Worm (Caenorhabditis elegans) whole organism, L1 larva: ENCODE results near the gene cnnm-2.

Source experiments
- C04F5.9 ChIP-seq: sonication (generic microtip); optimal IDR thresholded peaks from 2 replicates; lab custom pipeline; 2016; ENCODE audit warnings: missing genetic modification characterization, missing compliant biosample characterization
- C34B4.2 ChIP-seq: sonication (generic microtip); optimal IDR thresholded peaks from 2 replicates; lab custom pipeline; 2017; ENCODE audit warnings: mild to moderate bottlenecking, missing genetic modification characterization, missing compliant biosample characterization
- F16B12.6 ChIP-seq: fragments of 150-350 bp; optimal IDR thresholded peaks from 2 replicates; lab custom pipeline; 2014; ENCODE audit warnings: missing biosample characterization, missing genetic modification characterization
- Y116A8C.19 ChIP-seq: sonication (generic microtip); optimal IDR thresholded peaks from 2 replicates; lab custom pipeline; 2016; ENCODE audit warnings: missing compliant biosample characterization, missing genetic modification characterization, borderline replicate concordance
- aha-1 ChIP-seq: fragments of 150-350 bp; optimal IDR thresholded peaks from 2 replicates; lab custom pipeline; 2014; ENCODE audit warnings: missing biosample characterization, missing genetic modification characterization
- alr-1 ChIP-seq: fragments of 200-800 bp; sonication (Bioruptor generic); optimal IDR thresholded peaks from 2 replicates; lab custom pipeline; 2018; ENCODE audit warnings: borderline replicate concordance, mild to moderate bottlenecking, missing genetic modification characterization, missing compliant biosample characterization
- aly-2 ChIP-seq: fragments of 150-350 bp; optimal IDR thresholded peaks from 2 replicates; lab custom pipeline; 2014; ENCODE audit warnings: missing biosample characterization, missing genetic modification characterization
- ama-1 ChIP-seq: fragments of 150-350 bp; optimal IDR thresholded peaks from 2 replicates; lab custom pipeline; 2014
- blmp-1 ChIP-seq: fragments of 150-350 bp; optimal IDR thresholded peaks from 2 replicates; lab custom pipeline; 2014; ENCODE audit warnings: missing biosample characterization, missing genetic modification characterization
- ceh-63 ChIP-seq: fragments of 200-800 bp; sonication (Bioruptor generic); optimal IDR thresholded peaks from 2 replicates; lab custom pipeline; 2018; ENCODE audit warnings: mild to moderate bottlenecking, missing genetic modification characterization, missing compliant biosample characterization
- ceh-88 ChIP-seq: fragments of 200-800 bp; sonication (Bioruptor generic); IDR thresholded peaks from 2 replicates; pipeline ENCODE4 v1.3.6; 2022; ENCODE audit warnings: missing genetic modification characterization, missing compliant biosample characterization
- ces-1 ChIP-seq: fragments of 150-350 bp; optimal IDR thresholded peaks from 2 replicates; lab custom pipeline; 2014; ENCODE audit warnings: missing biosample characterization, missing genetic modification reagents, missing genetic modification characterization
- dpl-1 ChIP-seq, 3 experiments: fragments of 150-350 bp in 2 of 3; sonication (generic microtip) in 1 of 3; optimal IDR thresholded peaks; 2 replicates each; lab custom pipeline; 2014 to 2017; ENCODE audit warnings: missing biosample characterization in 3 of 3, missing genetic modification characterization in 3 of 3, missing genetic modification reagents in 3 of 3
- dsc-1 ChIP-seq: sonication (generic microtip); optimal IDR thresholded peaks from 2 replicates; lab custom pipeline; 2016; ENCODE audit warnings: mild to moderate bottlenecking, missing genetic modification characterization, missing compliant biosample characterization
- efl-1 ChIP-seq, 4 experiments: fragments of 150-350 bp; optimal IDR thresholded peaks in 3 of 4; peaks in 1 of 4; 1 replicate in 1 of 4; 2 replicates in 3 of 4; lab custom pipeline; 2014; ENCODE audit warnings: missing biosample characterization in 2 of 4, missing genetic modification characterization in 2 of 4, missing genetic modification reagents in 2 of 4
- efl-3 ChIP-seq: fragments of 200-800 bp; sonication (Bioruptor generic); optimal IDR thresholded peaks from 2 replicates; lab custom pipeline; 2018; ENCODE audit warnings: mild to moderate bottlenecking, missing genetic modification characterization, missing compliant biosample characterization
- elt-2 ChIP-seq: sonication (generic microtip); optimal IDR thresholded peaks from 2 replicates; lab custom pipeline; 2016; ENCODE audit warnings: missing genetic modification characterization, mild to moderate bottlenecking, inconsistent platforms, missing compliant biosample characterization, missing genetic modification reagents
- elt-3 ChIP-seq, 6 experiments: fragments of 150-350 bp in 1 of 6; sonication (generic microtip); optimal IDR thresholded peaks; 2 replicates each; lab custom pipeline; 2017 to 2018; ENCODE audit warnings: missing biosample characterization in 6 of 6, missing genetic modification characterization in 6 of 6, inconsistent platforms in 1 of 6
- ets-5 ChIP-seq: fragments of 200-800 bp; sonication (Bioruptor generic); IDR thresholded peaks from 2 replicates; pipeline ENCODE4 v1.3.6; 2022; ENCODE audit warnings: missing genetic modification characterization, missing compliant biosample characterization
- fkh-10 ChIP-seq: sonication (generic microtip); optimal IDR thresholded peaks from 2 replicates; lab custom pipeline; 2017; ENCODE audit warnings: missing biosample characterization, missing genetic modification reagents, missing genetic modification characterization
- fkh-4 ChIP-seq: sonication (generic microtip); optimal IDR thresholded peaks from 2 replicates; lab custom pipeline; 2016; ENCODE audit warnings: missing compliant biosample characterization, missing genetic modification characterization, borderline replicate concordance
- fos-1 ChIP-seq: fragments of 150-350 bp; optimal IDR thresholded peaks from 2 replicates; lab custom pipeline; 2014; ENCODE audit warnings: missing biosample characterization, missing genetic modification characterization
- hlh-4 ChIP-seq: sonication (generic microtip); optimal IDR thresholded peaks from 2 replicates; lab custom pipeline; 2016; ENCODE audit warnings: mild to moderate bottlenecking, missing genetic modification characterization, missing compliant biosample characterization
- hpl-2 ChIP-seq: fragments of 150-350 bp; optimal IDR thresholded peaks from 2 replicates; lab custom pipeline; 2014; ENCODE audit warnings: missing biosample characterization, missing genetic modification reagents, missing genetic modification characterization
- irx-1 ChIP-seq: sonication (generic microtip); optimal IDR thresholded peaks from 2 replicates; lab custom pipeline; 2016; ENCODE audit warnings: missing genetic modification characterization, missing compliant biosample characterization
- isw-1 ChIP-seq: fragments of 200-800 bp; sonication (Bioruptor generic); IDR thresholded peaks from 2 replicates; pipeline ENCODE4 v1.3.6; 2022; ENCODE audit warnings: missing genetic modification characterization, missing compliant biosample characterization
- lin-15B ChIP-seq: fragments of 150-350 bp; sonication (generic microtip); optimal IDR thresholded peaks from 3 replicates; lab custom pipeline; 2014; ENCODE audit warnings: missing biosample characterization, missing genetic modification characterization
- mab-9 ChIP-seq: fragments of 200-800 bp; sonication (Bioruptor generic); IDR thresholded peaks from 2 replicates; pipeline ENCODE4 v1.3.6; 2022; ENCODE audit warnings: missing genetic modification reagents, missing genetic modification characterization, missing compliant biosample characterization
- mdl-1 ChIP-seq, 2 experiments: fragments of 150-350 bp; optimal IDR thresholded peaks; 2 replicates each; lab custom pipeline; 2014 to 2017; ENCODE audit warnings: missing biosample characterization in 2 of 2, missing genetic modification characterization in 2 of 2, inconsistent platforms in 1 of 2
- nhr-11 ChIP-seq: fragments of 150-350 bp; optimal IDR thresholded peaks from 2 replicates; lab custom pipeline; 2014; ENCODE audit warnings: missing biosample characterization, missing genetic modification characterization
- nhr-19 ChIP-seq: fragments of 200-800 bp; sonication (Bioruptor generic); conservative IDR thresholded peaks from 2 replicates; pipeline ENCODE4 v1.3.6; 2022; ENCODE audit warnings: missing genetic modification characterization, missing compliant biosample characterization
- nhr-20 ChIP-seq: sonication (generic microtip); optimal IDR thresholded peaks from 2 replicates; lab custom pipeline; 2016; ENCODE audit warnings: mild to moderate bottlenecking, missing genetic modification characterization, missing compliant biosample characterization
- nhr-47 ChIP-seq: sonication (generic microtip); optimal IDR thresholded peaks from 2 replicates; lab custom pipeline; 2016; ENCODE audit warnings: mild to moderate bottlenecking, missing genetic modification characterization, moderate library complexity, missing compliant biosample characterization
- nhr-84 ChIP-seq: sonication (generic microtip); optimal IDR thresholded peaks from 2 replicates; lab custom pipeline; 2017; ENCODE audit warnings: missing biosample characterization, missing genetic modification characterization
- nhr-85 ChIP-seq: sonication (generic microtip); peaks from one replicate; lab custom pipeline; 2016; ENCODE audit warnings: missing genetic modification characterization, inconsistent platforms, missing compliant biosample characterization
- nhr-90 ChIP-seq: sonication (generic microtip); optimal IDR thresholded peaks from 2 replicates; lab custom pipeline; 2016; ENCODE audit warnings: mild to moderate bottlenecking, missing genetic modification characterization, missing compliant biosample characterization; ENCODE audit not compliant: poor library complexity
- pag-3 ChIP-seq: sonication (generic microtip); optimal IDR thresholded peaks from 2 replicates; lab custom pipeline; 2017; ENCODE audit warnings: missing genetic modification characterization, mild to moderate bottlenecking, missing compliant biosample characterization, antibody characterized with exemption, borderline replicate concordance; ENCODE audit not compliant: insufficient read depth
- pax-3 ChIP-seq: fragments of 200-800 bp; sonication (Bioruptor generic); optimal IDR thresholded peaks from 2 replicates; lab custom pipeline; 2018; ENCODE audit warnings: mild to moderate bottlenecking, missing genetic modification characterization, moderate library complexity, missing compliant biosample characterization
- rnt-1 ChIP-seq: sonication (generic microtip); optimal IDR thresholded peaks from 2 replicates; lab custom pipeline; 2016; ENCODE audit warnings: mild to moderate bottlenecking, missing genetic modification characterization, moderate library complexity, missing compliant biosample characterization
- skn-1 ChIP-seq: fragments of 150-350 bp; optimal IDR thresholded peaks from 2 replicates; lab custom pipeline; 2014; ENCODE audit warnings: missing biosample characterization, missing genetic modification characterization
- snu-23 ChIP-seq: sonication (generic microtip); optimal IDR thresholded peaks from 2 replicates; lab custom pipeline; 2016; ENCODE audit warnings: missing genetic modification characterization, missing compliant biosample characterization
- sox-4 ChIP-seq: sonication (generic microtip); optimal IDR thresholded peaks from 2 replicates; lab custom pipeline; 2016; ENCODE audit warnings: missing genetic modification characterization, missing compliant biosample characterization
- sup-37 ChIP-seq: fragments of 200-800 bp; sonication (Bioruptor generic); optimal IDR thresholded peaks from 2 replicates; lab custom pipeline; 2018; ENCODE audit warnings: mild to moderate bottlenecking, missing genetic modification characterization, missing compliant biosample characterization
- swsn-7 ChIP-seq: sonication (generic microtip); optimal IDR thresholded peaks from 2 replicates; lab custom pipeline; 2016; ENCODE audit warnings: missing genetic modification characterization, missing compliant biosample characterization
- tbx-2 ChIP-seq: sonication (generic microtip); optimal IDR thresholded peaks from 2 replicates; lab custom pipeline; 2016; ENCODE audit warnings: missing genetic modification characterization, missing compliant biosample characterization
- tlp-1 ChIP-seq: fragments of 150-350 bp; optimal IDR thresholded peaks from 2 replicates; lab custom pipeline; 2014; ENCODE audit warnings: missing biosample characterization, missing genetic modification characterization
- unc-30 ChIP-seq: sonication (generic microtip); optimal IDR thresholded peaks from 2 replicates; lab custom pipeline; 2017; ENCODE audit warnings: missing biosample characterization, missing genetic modification characterization
- unc-86 ChIP-seq: sonication (generic microtip); optimal IDR thresholded peaks from 2 replicates; lab custom pipeline; 2016; ENCODE audit warnings: missing genetic modification characterization, missing compliant biosample characterization
- unc-98 ChIP-seq: fragments of 200-800 bp; sonication (Bioruptor generic); IDR thresholded peaks from 2 replicates; pipeline ENCODE4 v1.3.6; 2022; ENCODE audit warnings: missing genetic modification characterization, missing compliant biosample characterization
- vab-15 ChIP-seq: sonication (generic microtip); optimal IDR thresholded peaks from 2 replicates; lab custom pipeline; 2017; ENCODE audit warnings: missing genotype, mild to moderate bottlenecking, missing genetic modification characterization, missing compliant biosample characterization
- xbp-1 ChIP-seq: sonication (generic microtip); optimal IDR thresholded peaks from 2 replicates; lab custom pipeline; 2016; ENCODE audit warnings: missing genetic modification characterization, missing compliant biosample characterization
- zip-4 ChIP-seq: fragments of 200-800 bp; sonication (Bioruptor generic); optimal IDR thresholded peaks from 2 replicates; lab custom pipeline; 2018; ENCODE audit warnings: mild to moderate bottlenecking, missing genetic modification characterization, moderate library complexity, missing compliant biosample characterization
- ztf-4 ChIP-seq: fragments of 150-350 bp; optimal IDR thresholded peaks from 2 replicates; lab custom pipeline; 2014; ENCODE audit warnings: missing biosample characterization, missing genetic modification characterization

The cnnm-2 gene

ce11 chrX:8810908-8811307, 997 bp upstream of the cnnm-2 start, which contains the start of gene R04E5.9:
Gene R04E5.9 (minus strand): TSS chrX:8811142.
- peak; percentile 81 for TF ChIP-seq fkh-10 (GFP tag; lab: Kevin White, UChicago)
- no peak for TF ChIP-seq fkh-4 (tag; lab: Kevin White, UChicago)
- TF ChIP-seq xbp-1 (tag; lab: Kevin White, UChicago), result peak; percentile 78
- peak; percentile 53 for TF ChIP-seq nhr-11
- no peak for TF ChIP-seq C34B4.2 (tag; lab: Kevin White, UChicago)
- TF ChIP-seq blmp-1 (tag; lab: Kevin White, UChicago), result peak; percentile 88
- peak; percentile 68 for TF ChIP-seq nhr-19 (GFP tag; lab: Robert Waterston, UW)
- TF ChIP-seq hpl-2 (GFP tag; lab: Kevin White, UChicago), result peak; percentile 27
- no peak for TF ChIP-seq lin-15B (tag; lab: Kevin White, UChicago)
- TF ChIP-seq hlh-4 (tag; lab: Kevin White, UChicago), result no peak
- peak in 2 of 6 experiments; percentile 19 to 20 for TF ChIP-seq elt-3 (tag; optimal IDR thresholded peaks at IDR 0.05; lab: Kevin White, UChicago)
- peak; percentile 91 for TF ChIP-seq unc-86 (tag; lab: Kevin White, UChicago)
- TF ChIP-seq C04F5.9 (tag; lab: Kevin White, UChicago), result no peak
- peak; percentile 87 for TF ChIP-seq swsn-7 (tag; lab: Kevin White, UChicago)
- peak; percentile 68; the same call in 1 of the 2 replicates for TF ChIP-seq ceh-88 (GFP tag; lab: Robert Waterston, UW)
- peak; percentile 69 to 95 for TF ChIP-seq mdl-1 (tag; optimal IDR thresholded peaks at IDR 0.05; lab: Kevin White, UChicago)
- TF ChIP-seq nhr-85 (tag; lab: Kevin White, UChicago), result peak; percentile 82
- peak; percentile 68 for TF ChIP-seq pax-3
- TF ChIP-seq tbx-2 (tag; lab: Kevin White, UChicago), result peak; percentile 85
- no peak for TF ChIP-seq ces-1
- peak; percentile 76 for TF ChIP-seq skn-1
- TF ChIP-seq isw-1, result peak; percentile 71
- no peak for TF ChIP-seq nhr-84 (tag; lab: Kevin White, UChicago)
- no peak for TF ChIP-seq ets-5 (GFP tag; lab: Robert Waterston, UW)
- peak; percentile 21 for TF ChIP-seq ama-1 (lab: Kevin White, UChicago)
- peak; percentile 79 for TF ChIP-seq fos-1 (tag; lab: Kevin White, UChicago)
- peak; percentile 86 for TF ChIP-seq nhr-20 (tag; lab: Kevin White, UChicago)
- peak; percentile 64 for TF ChIP-seq nhr-90
- peak; percentile 91 for TF ChIP-seq nhr-47 (tag; lab: Kevin White, UChicago)
- TF ChIP-seq unc-98 (GFP tag; lab: Robert Waterston, UW), result no peak
- TF ChIP-seq vab-15, result no peak
- TF ChIP-seq dsc-1 (tag; lab: Kevin White, UChicago), result peak; percentile 76
- peak; percentile 59 for TF ChIP-seq ztf-4 (tag; lab: Kevin White, UChicago)
- TF ChIP-seq zip-4 (GFP tag; lab: Kevin White, UChicago), result peak; percentile 32
- TF ChIP-seq sox-4 (tag; lab: Kevin White, UChicago), result peak; percentile 69
- no peak for TF ChIP-seq Y116A8C.19 (tag; lab: Kevin White, UChicago)
- TF ChIP-seq ceh-63 (GFP tag; lab: Kevin White, UChicago), result no peak
- TF ChIP-seq pag-3, result no peak
- peak; percentile 44 for TF ChIP-seq F16B12.6 (tag; lab: Kevin White, UChicago)
- peak; percentile 71 for TF ChIP-seq rnt-1
- TF ChIP-seq alr-1, result no peak
- peak; percentile 69 for TF ChIP-seq mab-9
- peak; percentile 22 to 40 (median 29) for TF ChIP-seq dpl-1 (GFP tag; optimal IDR thresholded peaks at IDR 0.05; lab: Kevin White, UChicago)
- no peak for TF ChIP-seq unc-30 (tag; lab: Kevin White, UChicago)
- TF ChIP-seq tlp-1 (tag; lab: Kevin White, UChicago), result no peak
- no peak for TF ChIP-seq efl-3 (GFP tag; lab: Kevin White, UChicago)
- peak; percentile 80 for TF ChIP-seq elt-2 (tag; lab: Kevin White, UChicago)
- TF ChIP-seq snu-23 (GFP tag; lab: Kevin White, UChicago), result peak; percentile 89
- TF ChIP-seq irx-1 (tag; lab: Kevin White, UChicago), result peak; percentile 62
- no peak for TF ChIP-seq sup-37
- peak; percentile 62 to 80 for TF ChIP-seq efl-1 (optimal IDR thresholded peaks at IDR 0.05; lab: Kevin White, UChicago)
- peak; percentile 47 to 94 for TF ChIP-seq efl-1 (GFP tag; optimal IDR thresholded peaks at IDR 0.05 in 1 of 2; lab: Kevin White, UChicago)
- TF ChIP-seq aha-1 (tag; lab: Kevin White, UChicago), result no peak
- no peak for TF ChIP-seq aly-2 (tag; lab: Kevin White, UChicago)
